Fruit fly (Drosophila melanogaster) whole organism, embryonic: ENCODE data around the gene Nepl20.

Source experiments
- CG10274 ChIP-seq: fragments of 200-800 bp; sonication (Bioruptor generic); optimal IDR thresholded peaks from 3 replicates; lab custom pipeline; 2017; ENCODE audit warnings: missing biosample characterization, mild to moderate bottlenecking, missing genetic modification characterization
- CG10654 ChIP-seq: fragments of 200-800 bp; sonication (Bioruptor generic); optimal IDR thresholded peaks from 2 replicates; lab custom pipeline; 2016; ENCODE audit warnings: missing biosample characterization, missing genetic modification characterization
- CG11247 ChIP-seq: fragments of 200-800 bp; sonication (Bioruptor generic); IDR thresholded peaks from 2 replicates; pipeline ENCODE4 v1.3.6; 2022; ENCODE audit warnings: missing biosample characterization, missing genetic modification characterization
- CG11723 ChIP-seq: fragments of 200-800 bp; sonication (Bioruptor generic); optimal IDR thresholded peaks from 2 replicates; lab custom pipeline; 2017; ENCODE audit warnings: missing biosample characterization, mild to moderate bottlenecking, missing genetic modification characterization
- CG12659 ChIP-seq: fragments of 200-800 bp; sonication (Bioruptor generic); optimal IDR thresholded peaks from 3 replicates; lab custom pipeline; 2017; ENCODE audit warnings: mild to moderate bottlenecking, missing biosample characterization, missing genetic modification reagents, missing genetic modification characterization
- CG13287 ChIP-seq: fragments of 200-800 bp; sonication (Bioruptor generic); IDR thresholded peaks from 2 replicates; pipeline ENCODE4 v1.3.6; 2022; ENCODE audit warnings: missing biosample characterization, missing genetic modification characterization; ENCODE audit not compliant: partially characterized antibody
- CG14667 ChIP-seq: fragments of 200-800 bp; sonication (Bioruptor generic); IDR thresholded peaks from 2 replicates; pipeline ENCODE4 v1.3.6; 2022; ENCODE audit warnings: missing biosample characterization, missing genetic modification characterization
- CG16779 ChIP-seq: fragments of 200-800 bp; sonication (Bioruptor generic); IDR thresholded peaks from 2 replicates; pipeline ENCODE4 v1.3.6; 2022; ENCODE audit warnings: missing biosample characterization, missing genetic modification characterization
- CG17568 ChIP-seq: fragments of 200-800 bp; sonication (Bioruptor generic); optimal IDR thresholded peaks from 2 replicates; lab custom pipeline; 2018; ENCODE audit warnings: missing biosample characterization, mild to moderate bottlenecking, missing genetic modification characterization, moderate library complexity
- CG17612 ChIP-seq: fragments of 200-800 bp; sonication (Bioruptor generic); IDR thresholded peaks from 2 replicates; pipeline ENCODE4 v1.3.6; 2022; ENCODE audit warnings: missing biosample characterization, missing genetic modification characterization
- CG1792 ChIP-seq: fragments of 200-800 bp; sonication (Bioruptor generic); optimal IDR thresholded peaks from 2 replicates; lab custom pipeline; 2016; ENCODE audit warnings: missing biosample characterization, missing genetic modification characterization
- CG18764 ChIP-seq: fragments of 200-800 bp; sonication (Bioruptor generic); optimal IDR thresholded peaks from 3 replicates; lab custom pipeline; 2016; ENCODE audit warnings: missing biosample characterization, missing genetic modification characterization
- CG31365 ChIP-seq: fragments of 200-800 bp; sonication (Bioruptor generic); optimal IDR thresholded peaks from 2 replicates; lab custom pipeline; 2018; ENCODE audit warnings: missing biosample characterization, mild to moderate bottlenecking, missing genetic modification characterization
- CG3281 ChIP-seq: fragments of 200-800 bp; sonication (Bioruptor generic); optimal IDR thresholded peaks from 3 replicates; lab custom pipeline; 2017; ENCODE audit warnings: missing biosample characterization, mild to moderate bottlenecking, missing genetic modification characterization
- CG4854 ChIP-seq: fragments of 200-800 bp; sonication (Bioruptor generic); optimal IDR thresholded peaks from 2 replicates; lab custom pipeline; 2016; ENCODE audit warnings: missing biosample characterization, missing genetic modification characterization, inconsistent platforms
- CG6689 ChIP-seq: fragments of 200-800 bp; sonication (Bioruptor generic); IDR thresholded peaks from 2 replicates; pipeline ENCODE4 v1.3.6; 2022; ENCODE audit warnings: missing biosample characterization, missing genetic modification characterization
- CG7745 ChIP-seq: fragments of 200-800 bp; sonication (Bioruptor generic); optimal IDR thresholded peaks from 2 replicates; lab custom pipeline; 2018; ENCODE audit warnings: missing biosample characterization, mild to moderate bottlenecking, missing genetic modification characterization, moderate library complexity
- CG7839 ChIP-seq: fragments of 200-800 bp; sonication (Bioruptor generic); optimal IDR thresholded peaks from 3 replicates; lab custom pipeline; 2018; ENCODE audit warnings: missing biosample characterization, mild to moderate bottlenecking, missing genetic modification characterization, moderate library complexity
- CG8478 ChIP-seq: fragments of >200 bp; optimal IDR thresholded peaks from 2 replicates; lab custom pipeline; 2018
- Chrac-16 ChIP-seq: fragments of 200-800 bp; sonication (Bioruptor generic); optimal IDR thresholded peaks from 3 replicates; lab custom pipeline; 2016; ENCODE audit warnings: missing biosample characterization, missing genetic modification characterization
- Dad ChIP-seq: fragments of 200-800 bp; sonication (Bioruptor generic); optimal IDR thresholded peaks from 3 replicates; lab custom pipeline; 2016; ENCODE audit warnings: missing biosample characterization, missing genetic modification characterization
- Dip2 ChIP-seq: fragments of 200-800 bp; sonication (Bioruptor generic); IDR thresholded peaks from 2 replicates; pipeline ENCODE4 v1.3.6; 2022; ENCODE audit warnings: missing biosample characterization, missing genetic modification characterization
- ERR ChIP-seq: fragments of 200-800 bp; sonication (Bioruptor generic); optimal IDR thresholded peaks from 2 replicates; lab custom pipeline; 2016; ENCODE audit warnings: missing biosample characterization, missing genetic modification characterization
- HLH3B ChIP-seq: fragments of 200-800 bp; sonication (Bioruptor generic); IDR thresholded peaks from 2 replicates; pipeline ENCODE4 v1.3.6; 2022; ENCODE audit warnings: missing biosample characterization, missing genetic modification characterization
- Hr39 ChIP-seq: fragments of >200 bp; optimal IDR thresholded peaks from 2 replicates; lab custom pipeline; 2017
- Lim3 ChIP-seq: fragments of 200-800 bp; sonication (Bioruptor generic); IDR thresholded peaks from 2 replicates; pipeline ENCODE4 v1.3.6; 2022; ENCODE audit warnings: missing biosample characterization, missing genetic modification characterization
- MBD-R2 ChIP-seq: fragments of 200-800 bp; sonication (Bioruptor generic); IDR thresholded peaks from 2 replicates; pipeline ENCODE4 v1.3.6; 2022; ENCODE audit warnings: missing biosample characterization, missing genetic modification characterization
- Mad ChIP-seq: fragments of 200-800 bp; sonication (Bioruptor generic); optimal IDR thresholded peaks from 2 replicates; lab custom pipeline; 2016; ENCODE audit warnings: missing biosample characterization, missing genetic modification characterization
- Mes4 ChIP-seq: fragments of 200-800 bp; sonication (Bioruptor generic); optimal IDR thresholded peaks from 2 replicates; lab custom pipeline; 2016; ENCODE audit warnings: missing biosample characterization, missing genetic modification characterization
- Scr ChIP-seq: fragments of 200-800 bp; sonication (Bioruptor generic); IDR thresholded peaks from 2 replicates; pipeline ENCODE4 v1.3.6; 2022; ENCODE audit warnings: missing biosample characterization, missing genetic modification characterization; ENCODE audit not compliant: partially characterized antibody
- Side ChIP-seq: fragments of 200-800 bp; sonication (Bioruptor generic); optimal IDR thresholded peaks from 2 replicates; lab custom pipeline; 2016; ENCODE audit warnings: missing biosample characterization, missing genetic modification characterization
- Sin3A ChIP-seq: fragments of >200 bp; optimal IDR thresholded peaks from 2 replicates; lab custom pipeline; 2018
- Sry-δ ChIP-seq: fragments of 200-800 bp; sonication (Bioruptor generic); optimal IDR thresholded peaks from 2 replicates; lab custom pipeline; 2016; ENCODE audit warnings: missing biosample characterization, missing genetic modification characterization
- Vsx1 ChIP-seq: fragments of 200-800 bp; sonication (Bioruptor generic); optimal IDR thresholded peaks from 2 replicates; lab custom pipeline; 2017; ENCODE audit warnings: missing biosample characterization, mild to moderate bottlenecking, missing genetic modification characterization, missing genetic modification reagents
- bbx ChIP-seq: fragments of 200-800 bp; sonication (Bioruptor generic); IDR thresholded peaks from 2 replicates; pipeline ENCODE4 v1.3.6; 2022; ENCODE audit warnings: missing biosample characterization, missing genetic modification characterization; ENCODE audit not compliant: partially characterized antibody
- caup ChIP-seq: fragments of 200-800 bp; sonication (Bioruptor generic); optimal IDR thresholded peaks from 3 replicates; lab custom pipeline; 2017; ENCODE audit warnings: missing biosample characterization, mild to moderate bottlenecking, missing genetic modification characterization, moderate library complexity; ENCODE audit not compliant: severe bottlenecking
- crol ChIP-seq: fragments of 200-800 bp; sonication (Bioruptor generic); IDR thresholded peaks from 2 replicates; pipeline ENCODE4 v1.3.6; 2022; ENCODE audit warnings: missing biosample characterization, missing genetic modification characterization
- danr ChIP-seq: fragments of 200-800 bp; sonication (Bioruptor generic); IDR thresholded peaks from 2 replicates; pipeline ENCODE4 v1.3.6; 2022; ENCODE audit warnings: missing biosample characterization, missing genetic modification characterization
- gcm ChIP-seq: fragments of 200-800 bp; sonication (Bioruptor generic); optimal IDR thresholded peaks from 2 replicates; lab custom pipeline; 2019; ENCODE audit warnings: missing biosample characterization, mild to moderate bottlenecking, missing genetic modification characterization, moderate library complexity
- gem ChIP-seq: fragments of 200-800 bp; sonication (Bioruptor generic); optimal IDR thresholded peaks from 2 replicates; lab custom pipeline; 2019; ENCODE audit warnings: missing biosample characterization, mild to moderate bottlenecking, missing genetic modification characterization, moderate library complexity
- gsb ChIP-seq: fragments of 200-800 bp; sonication (Bioruptor generic); IDR thresholded peaks from 2 replicates; pipeline ENCODE4 v1.3.6; 2022; ENCODE audit warnings: missing biosample characterization, missing genetic modification characterization
- her ChIP-seq: fragments of 200-800 bp; sonication (Bioruptor generic); optimal IDR thresholded peaks from 2 replicates; lab custom pipeline; 2016; ENCODE audit warnings: missing biosample characterization, missing genetic modification characterization
- luna ChIP-seq: fragments of 200-800 bp; sonication (Bioruptor generic); optimal IDR thresholded peaks from 2 replicates; lab custom pipeline; 2016; ENCODE audit warnings: missing biosample characterization, missing genetic modification characterization
- mirr ChIP-seq: fragments of 200-800 bp; sonication (Bioruptor generic); optimal IDR thresholded peaks from 3 replicates; lab custom pipeline; 2018; ENCODE audit warnings: missing biosample characterization, mild to moderate bottlenecking, missing genetic modification characterization
- oc ChIP-seq: fragments of 200-800 bp; sonication (Bioruptor generic); optimal IDR thresholded peaks from 2 replicates; lab custom pipeline; 2018; ENCODE audit warnings: missing biosample characterization, mild to moderate bottlenecking, missing genetic modification characterization, moderate library complexity
- pzg ChIP-seq: fragments of 200-800 bp; sonication (Bioruptor generic); optimal IDR thresholded peaks from 3 replicates; lab custom pipeline; 2018; ENCODE audit warnings: missing biosample characterization, mild to moderate bottlenecking, missing genetic modification characterization, moderate library complexity
- slp2 ChIP-seq: fragments of 200-800 bp; sonication (Bioruptor generic); optimal IDR thresholded peaks from 2 replicates; lab custom pipeline; 2016; ENCODE audit warnings: missing biosample characterization, missing genetic modification characterization
- so ChIP-seq: fragments of 200-800 bp; sonication (Bioruptor generic); IDR thresholded peaks from 3 replicates; pipeline ENCODE4 v1.3.6; 2022; ENCODE audit warnings: missing biosample characterization, missing genetic modification characterization
- wdn ChIP-seq: fragments of 200-800 bp; sonication (Bioruptor generic); IDR thresholded peaks from 2 replicates; pipeline ENCODE4 v1.3.6; 2022; ENCODE audit warnings: missing biosample characterization, missing genetic modification characterization
- wor ChIP-seq: fragments of 200-800 bp; sonication (Bioruptor generic); IDR thresholded peaks from 2 replicates; pipeline ENCODE4 v1.3.6; 2022; ENCODE audit warnings: missing biosample characterization, missing genetic modification characterization

Nepl20 gene

dm6 chr3R:28888561-28889426, 8.2 kb downstream of the Nepl20 start (continued):
- TF ChIP-seq crol: no peak
- TF ChIP-seq CG12659: peak; percentile 90
- TF ChIP-seq CG10654: peak; percentile 80
- TF ChIP-seq Chrac-16 (GFP tag; lab: Kevin White, UChicago): peak; percentile 76
- TF ChIP-seq luna (GFP tag; lab: Kevin White, UChicago): peak; percentile 55
- TF ChIP-seq CG8478 (lab: Kevin White, UChicago): peak; percentile 88
- TF ChIP-seq CG11247 (GFP tag; lab: Robert Waterston, UW): peak; percentile 81
- TF ChIP-seq mirr (GFP tag; lab: Kevin White, UChicago): peak; percentile 66
- no peak for TF ChIP-seq Vsx1
- TF ChIP-seq CG13287: no peak; the same call in 1 of the 2 replicates
- peak; percentile 54 for TF ChIP-seq Sry-δ (GFP tag; lab: Kevin White, UChicago)
- peak; percentile 71 for TF ChIP-seq gcm (GFP tag; lab: Kevin White, UChicago)
- no peak for TF ChIP-seq bbx (GFP tag; lab: Robert Waterston, UW)
- 0 out of 2 replicates have a peak, but pooled peaks have one; percentile 35 for TF ChIP-seq gsb (GFP tag; lab: Robert Waterston, UW)
- TF ChIP-seq ERR: peak; percentile 75
- TF ChIP-seq CG4854 (GFP tag; lab: Kevin White, UChicago): peak; percentile 70
- peak; percentile 83 for TF ChIP-seq CG16779 (GFP tag; lab: Robert Waterston, UW)
- no peak for TF ChIP-seq Hr39 (lab: Kevin White, UChicago)
- TF ChIP-seq Scr (GFP tag; lab: Robert Waterston, UW): no peak
- peak; percentile 90 for TF ChIP-seq caup (GFP tag; lab: Kevin White, UChicago)
- TF ChIP-seq CG1792 (GFP tag; lab: Kevin White, UChicago): peak; percentile 86
- peak; percentile 44 for TF ChIP-seq CG31365 (tag; lab: Kevin White, UChicago)
- peak; percentile 6 for TF ChIP-seq CG17568
- TF ChIP-seq Dip2 (GFP tag; lab: Robert Waterston, UW): no peak
- TF ChIP-seq Dad: peak; percentile 83
- peak; percentile 64 for TF ChIP-seq CG14667 (GFP tag; lab: Robert Waterston, UW)
- peak; percentile 24 for TF ChIP-seq Mes4 (GFP tag; lab: Kevin White, UChicago)
- peak; percentile 87 for TF ChIP-seq her (GFP tag; lab: Kevin White, UChicago)
- no peak for TF ChIP-seq wor (GFP tag; lab: Robert Waterston, UW)
- TF ChIP-seq CG3281 (GFP tag; lab: Kevin White, UChicago): peak; percentile 88
- peak; percentile 32 for TF ChIP-seq MBD-R2
- peak; percentile 71 for TF ChIP-seq CG11723
- no peak for TF ChIP-seq Lim3 (GFP tag; lab: Robert Waterston, UW)
- TF ChIP-seq oc (tag; lab: Kevin White, UChicago): no peak
- peak; percentile 56; the same call in 1 of the 2 replicates for TF ChIP-seq HLH3B (GFP tag; lab: Robert Waterston, UW)
- peak; percentile 79 for TF ChIP-seq Mad (GFP tag; lab: Kevin White, UChicago)
- peak; percentile 85 for TF ChIP-seq CG18764 (GFP tag; lab: Kevin White, UChicago)
- TF ChIP-seq Side (GFP tag; lab: Kevin White, UChicago): peak; percentile 80
- peak; percentile 62 for TF ChIP-seq Sin3A (lab: Kevin White, UChicago)
- TF ChIP-seq CG17612 (GFP tag; lab: Robert Waterston, UW): peak; percentile 62; the same call in 1 of the 2 replicates
- peak; percentile 61 for TF ChIP-seq pzg (GFP tag; lab: Kevin White, UChicago)
- no peak for TF ChIP-seq CG7745 (tag; lab: Kevin White, UChicago)
- peak; percentile 60; the same call in 1 of the 2 replicates for TF ChIP-seq wdn (GFP tag; lab: Robert Waterston, UW)
- TF ChIP-seq CG7839 (tag; lab: Kevin White, UChicago): peak; percentile 79
- TF ChIP-seq slp2 (GFP tag; lab: Kevin White, UChicago): peak; percentile 81
- peak; percentile 71 for TF ChIP-seq CG10274 (GFP tag; lab: Kevin White, UChicago)
- TF ChIP-seq CG6689 (GFP tag; lab: Robert Waterston, UW): peak; percentile 75; the same call in 1 of the 2 replicates
- TF ChIP-seq danr (GFP tag; lab: Robert Waterston, UW): peak; percentile 39; the same call in 1 of the 2 replicates
- TF ChIP-seq so: peak; percentile 73; the same call in 2 of the 3 replicates
- peak; percentile 80 for TF ChIP-seq gem (tag; lab: Kevin White, UChicago)
